Fruit fly (Drosophila melanogaster) whole organism, embryonic: ENCODE measurements around the gene Jupiter.

Source experiments
- B-H1 ChIP-seq: fragments of 200-800 bp; sonication (Bioruptor generic); IDR thresholded peaks from 3 replicates; pipeline ENCODE4 v1.3.6; 2022; ENCODE audit warnings: missing biosample characterization, missing genetic modification characterization
- Blimp-1 ChIP-seq: fragments of 200-800 bp; sonication (Bioruptor generic); optimal IDR thresholded peaks from 3 replicates; lab custom pipeline; 2018; ENCODE audit warnings: missing biosample characterization, missing genetic modification characterization, mild to moderate bottlenecking, moderate library complexity, missing genetic modification reagents
- BtbVII ChIP-seq: fragments of 200-800 bp; sonication (Bioruptor generic); optimal IDR thresholded peaks from 3 replicates; lab custom pipeline; 2017; ENCODE audit warnings: missing biosample characterization, mild to moderate bottlenecking, missing genetic modification characterization
- CG11085 ChIP-seq: fragments of 200-800 bp; sonication (Bioruptor generic); IDR thresholded peaks from 2 replicates; pipeline ENCODE4 v1.3.6; 2022; ENCODE audit warnings: missing biosample characterization, missing genetic modification characterization
- CG12155 ChIP-seq: fragments of 200-800 bp; sonication (Bioruptor generic); optimal IDR thresholded peaks from 3 replicates; lab custom pipeline; 2016; ENCODE audit warnings: missing biosample characterization, missing genetic modification characterization
- CG12391 ChIP-seq: fragments of 200-800 bp; sonication (Bioruptor generic); optimal IDR thresholded peaks from 3 replicates; lab custom pipeline; 2018; ENCODE audit warnings: missing biosample characterization, mild to moderate bottlenecking, missing genetic modification characterization, moderate library complexity
- CG13287 ChIP-seq: fragments of 200-800 bp; sonication (Bioruptor generic); IDR thresholded peaks from 2 replicates; pipeline ENCODE4 v1.3.6; 2022; ENCODE audit warnings: missing biosample characterization, missing genetic modification characterization; ENCODE audit not compliant: partially characterized antibody
- CG13775 ChIP-seq: fragments of 200-800 bp; sonication (Bioruptor generic); optimal IDR thresholded peaks from 3 replicates; lab custom pipeline; 2017; ENCODE audit warnings: missing biosample characterization, mild to moderate bottlenecking, missing genetic modification characterization
- CG14441 ChIP-seq: fragments of 200-800 bp; sonication (Bioruptor generic); IDR thresholded peaks from 2 replicates; pipeline ENCODE4 v1.3.6; 2022; ENCODE audit warnings: missing biosample characterization, missing genetic modification characterization
- CG16815 ChIP-seq: fragments of 200-800 bp; sonication (Bioruptor generic); optimal IDR thresholded peaks from 3 replicates; lab custom pipeline; 2017; ENCODE audit warnings: missing biosample characterization, mild to moderate bottlenecking, missing genetic modification characterization
- CG18619 ChIP-seq: fragments of 200-800 bp; sonication (Bioruptor generic); optimal IDR thresholded peaks from 3 replicates; lab custom pipeline; 2017; ENCODE audit warnings: missing biosample characterization, mild to moderate bottlenecking, missing genetic modification characterization
- CG3281 ChIP-seq: fragments of 200-800 bp; sonication (Bioruptor generic); optimal IDR thresholded peaks from 3 replicates; lab custom pipeline; 2017; ENCODE audit warnings: missing biosample characterization, mild to moderate bottlenecking, missing genetic modification characterization
- CG33213 ChIP-seq: fragments of 200-800 bp; sonication (Bioruptor generic); optimal IDR thresholded peaks from 3 replicates; lab custom pipeline; 2016; ENCODE audit warnings: missing biosample characterization, missing genetic modification characterization
- CG43689 ChIP-seq: fragments of 200-800 bp; sonication (Bioruptor generic); IDR thresholded peaks from 2 replicates; pipeline ENCODE4 v1.3.6; 2022; ENCODE audit warnings: missing biosample characterization, missing genetic modification characterization
- CG4617 ChIP-seq: fragments of 200-800 bp; sonication (Bioruptor generic); optimal IDR thresholded peaks from 3 replicates; lab custom pipeline; 2016; ENCODE audit warnings: missing biosample characterization, missing genetic modification characterization, borderline replicate concordance
- CG6272 ChIP-seq: fragments of 200-800 bp; sonication (Bioruptor generic); IDR thresholded peaks from 2 replicates; pipeline ENCODE4 v1.3.6; 2022; ENCODE audit warnings: missing biosample characterization, missing genetic modification characterization
- CG6854 ChIP-seq: fragments of 200-800 bp; sonication (Bioruptor generic); optimal IDR thresholded peaks from 3 replicates; lab custom pipeline; 2017; ENCODE audit warnings: missing biosample characterization, mild to moderate bottlenecking, missing genetic modification characterization
- CG9215 ChIP-seq: fragments of 200-800 bp; sonication (Bioruptor generic); IDR thresholded peaks from 2 replicates; pipeline ENCODE4 v1.3.6; 2022; ENCODE audit warnings: missing biosample characterization, missing genetic modification characterization
- CG9797 ChIP-seq: fragments of 200-800 bp; sonication (Bioruptor generic); optimal IDR thresholded peaks from 3 replicates; lab custom pipeline; 2018; ENCODE audit warnings: missing biosample characterization, mild to moderate bottlenecking, missing genetic modification characterization
- D19A ChIP-seq: fragments of 200-800 bp; optimal IDR thresholded peaks from 3 replicates; lab custom pipeline; 2019; ENCODE audit warnings: missing biosample characterization, mild to moderate bottlenecking, missing genetic modification characterization, moderate library complexity
- Dad ChIP-seq: fragments of 200-800 bp; sonication (Bioruptor generic); optimal IDR thresholded peaks from 3 replicates; lab custom pipeline; 2016; ENCODE audit warnings: missing biosample characterization, missing genetic modification characterization
- Drgx ChIP-seq: fragments of 200-800 bp; sonication (Bioruptor generic); IDR thresholded peaks from 2 replicates; pipeline ENCODE4 v1.3.6; 2022; ENCODE audit warnings: missing biosample characterization, missing genetic modification characterization
- Hmx ChIP-seq: fragments of 200-800 bp; sonication (Bioruptor generic); optimal IDR thresholded peaks from 2 replicates; lab custom pipeline; 2016; ENCODE audit warnings: missing biosample characterization, missing genetic modification characterization
- Hr78 ChIP-seq, 2 experiments: fragments of 200-800 bp in 1 of 2; fragments of >200 bp in 1 of 2; sonication (Bioruptor generic) in 1 of 2; optimal IDR thresholded peaks; 2 replicates each; lab custom pipeline; 2017 to 2019; ENCODE audit warnings: missing biosample characterization in 2 of 2, missing genetic modification characterization in 2 of 2, mild to moderate bottlenecking in 1 of 2, moderate library complexity in 1 of 2
- Lim3 ChIP-seq: fragments of 200-800 bp; sonication (Bioruptor generic); IDR thresholded peaks from 2 replicates; pipeline ENCODE4 v1.3.6; 2022; ENCODE audit warnings: missing biosample characterization, missing genetic modification characterization
- Xbp1 ChIP-seq: fragments of 200-800 bp; sonication (Bioruptor generic); optimal IDR thresholded peaks from 3 replicates; lab custom pipeline; 2016; ENCODE audit warnings: missing biosample characterization, mild to moderate bottlenecking, missing genetic modification characterization
- cad ChIP-seq: fragments of >200 bp; optimal IDR thresholded peaks from 2 replicates; lab custom pipeline; 2017; ENCODE audit warnings: missing biosample characterization, missing genetic modification characterization
- crc ChIP-seq: fragments of 200-800 bp; sonication (Bioruptor generic); optimal IDR thresholded peaks from 2 replicates; lab custom pipeline; 2016; ENCODE audit warnings: missing biosample characterization, missing genetic modification characterization
- crol ChIP-seq: fragments of 200-800 bp; sonication (Bioruptor generic); IDR thresholded peaks from 2 replicates; pipeline ENCODE4 v1.3.6; 2022; ENCODE audit warnings: missing biosample characterization, missing genetic modification characterization
- crp ChIP-seq, 2 experiments: fragments of 200-800 bp; sonication (Bioruptor generic); optimal IDR thresholded peaks; 2 replicates in 1 of 2; 3 replicates in 1 of 2; lab custom pipeline; 2017; ENCODE audit warnings: missing biosample characterization in 2 of 2, missing genetic modification characterization in 2 of 2, mild to moderate bottlenecking in 1 of 2, moderate library complexity in 1 of 2
- dimm ChIP-seq: fragments of 200-800 bp; sonication (Bioruptor generic); IDR thresholded peaks from 2 replicates; pipeline ENCODE4 v1.3.6; 2022; ENCODE audit warnings: missing biosample characterization, missing genetic modification characterization
- ftz-f1 ChIP-seq: fragments of 200-800 bp; sonication (Bioruptor generic); optimal IDR thresholded peaks from 2 replicates; lab custom pipeline; 2016; ENCODE audit warnings: missing biosample characterization, missing genetic modification characterization
- insv ChIP-seq, 2 experiments: fragments of 200-800 bp; sonication (Bioruptor generic); optimal IDR thresholded peaks; 3 replicates each; lab custom pipeline; 2016 to 2018; ENCODE audit warnings: missing biosample characterization in 2 of 2, missing genetic modification characterization in 2 of 2
- kah ChIP-seq: fragments of 200-800 bp; sonication (Bioruptor generic); optimal IDR thresholded peaks from 2 replicates; lab custom pipeline; 2018; ENCODE audit warnings: missing biosample characterization, mild to moderate bottlenecking, missing genetic modification characterization
- lab ChIP-seq: fragments of 200-800 bp; sonication (Bioruptor generic); optimal IDR thresholded peaks from 3 replicates; lab custom pipeline; 2017; ENCODE audit warnings: missing biosample characterization, missing genetic modification characterization, mild to moderate bottlenecking, moderate library complexity, missing genetic modification reagents
- nau ChIP-seq: fragments of 200-800 bp; sonication (Bioruptor generic); optimal IDR thresholded peaks from 3 replicates; lab custom pipeline; 2017; ENCODE audit warnings: missing biosample characterization, mild to moderate bottlenecking, missing genetic modification characterization, missing genetic modification reagents
- nerfin-2 ChIP-seq: fragments of 200-800 bp; sonication (Bioruptor generic); IDR thresholded peaks from 2 replicates; pipeline ENCODE4 v1.3.6; 2022; ENCODE audit warnings: missing biosample characterization, missing genetic modification characterization; ENCODE audit not compliant: partially characterized antibody
- onecut ChIP-seq: fragments of 200-800 bp; sonication (Bioruptor generic); IDR thresholded peaks from 2 replicates; pipeline ENCODE4 v1.3.6; 2022; ENCODE audit warnings: missing biosample characterization, missing genetic modification characterization
- otp ChIP-seq: fragments of 200-800 bp; sonication (Bioruptor generic); IDR thresholded peaks from 3 replicates; pipeline ENCODE4, ENCODE4 v1.3.6; 2022; ENCODE audit warnings: missing biosample characterization, missing genetic modification characterization
- pan ChIP-seq, 4 experiments: fragments of >200 bp in 3 of 4; fragments of 200-800 bp in 1 of 4; sonication (Bioruptor generic) in 1 of 4; optimal IDR thresholded peaks in 3 of 4; IDR thresholded peaks in 1 of 4; 2 replicates each; pipeline versions ENCODE4 v1.3.6 to Lab custom; 2017 to 2022; ENCODE audit warnings: missing biosample characterization in 2 of 4, missing genetic modification characterization in 2 of 4, mixed read lengths in 1 of 4
- pfk ChIP-seq: fragments of 200-800 bp; sonication (Bioruptor generic); optimal IDR thresholded peaks from 2 replicates; lab custom pipeline; 2018; ENCODE audit warnings: missing biosample characterization, mild to moderate bottlenecking, missing genetic modification characterization, moderate library complexity
- pnt ChIP-seq: fragments of 200-800 bp; sonication (Bioruptor generic); optimal IDR thresholded peaks from 3 replicates; lab custom pipeline; 2016; ENCODE audit warnings: missing biosample characterization, missing genetic modification characterization
- salm ChIP-seq: fragments of 200-800 bp; sonication (Bioruptor generic); optimal IDR thresholded peaks from 2 replicates; lab custom pipeline; 2018; ENCODE audit warnings: missing biosample characterization, mild to moderate bottlenecking, missing genetic modification characterization
- sug ChIP-seq: fragments of 200-800 bp; optimal IDR thresholded peaks from 2 replicates; lab custom pipeline; 2019; ENCODE audit warnings: missing biosample characterization, mild to moderate bottlenecking, missing genetic modification characterization, moderate library complexity
- tap ChIP-seq: fragments of 200-800 bp; optimal IDR thresholded peaks from 3 replicates; lab custom pipeline; 2019; ENCODE audit warnings: missing biosample characterization, mild to moderate bottlenecking, missing genetic modification characterization, moderate library complexity
- tgo ChIP-seq: fragments of 200-800 bp; sonication (Bioruptor generic); IDR thresholded peaks from 3 replicates; pipeline ENCODE4 v1.3.6; 2022; ENCODE audit warnings: missing biosample characterization, missing genetic modification characterization
- tio ChIP-seq: fragments of 200-800 bp; sonication (Bioruptor generic); optimal IDR thresholded peaks from 2 replicates; lab custom pipeline; 2017; ENCODE audit warnings: missing biosample characterization, missing genetic modification characterization, inconsistent platforms
- trem ChIP-seq: fragments of 200-800 bp; optimal IDR thresholded peaks from 3 replicates; lab custom pipeline; 2019; ENCODE audit warnings: missing biosample characterization, mild to moderate bottlenecking, missing genetic modification characterization, moderate library complexity
- twi ChIP-seq: fragments of 200-800 bp; optimal IDR thresholded peaks from 2 replicates; lab custom pipeline; 2019; ENCODE audit warnings: missing biosample characterization, mild to moderate bottlenecking, missing genetic modification characterization, moderate library complexity
- tx ChIP-seq: fragments of 200-800 bp; sonication (Bioruptor generic); optimal IDR thresholded peaks from 2 replicates; lab custom pipeline; 2016; ENCODE audit warnings: missing biosample characterization, missing genetic modification characterization

The Jupiter gene

dm6 chr3R:11628416-11629041 is 8.8 kb upstream of the Jupiter start, which contains the start of gene CG14712 (continued):
- TF ChIP-seq Blimp-1 (GFP tag; lab: Kevin White, UChicago) (no peak), pnt (GFP tag; lab: Kevin White, UChicago) (no peak), CG11085 (GFP tag; lab: Robert Waterston, UW) (no peak), CG14441 (peak; percentile 21; the same call in 1 of the 2 replicates), CG6854 (GFP tag; lab: Kevin White, UChicago) (no peak), crp (GFP tag; optimal IDR thresholded peaks at IDR 0.05; lab: Kevin White, UChicago) (peak in 1 of 2 experiments; percentile 51), tx (no peak), D19A (tag; lab: Kevin White, UChicago) (no peak), CG12155 (GFP tag; lab: Kevin White, UChicago) (no peak), tap (no peak), CG3281 (GFP tag; lab: Kevin White, UChicago) (no peak), CG9797 (GFP tag; lab: Kevin White, UChicago) (peak; percentile 73), CG4617 (GFP tag; lab: Kevin White, UChicago) (peak; percentile 59), twi (tag; lab: Kevin White, UChicago) (no peak), crol (no peak), lab (no peak), pan (optimal IDR thresholded peaks at IDR 0.05; lab: Kevin White, UChicago) (no peak), pan (GFP tag; optimal IDR thresholded peaks at IDR 0.05 in 1 of 2, IDR thresholded peaks at IDR 0.05 in 1 of 2) (no peak), CG43689 (GFP tag; lab: Robert Waterston, UW) (no peak), onecut (GFP tag; lab: Robert Waterston, UW) (no peak), salm (tag; lab: Kevin White, UChicago) (no peak), tio (no peak), CG33213 (peak; percentile 13), Xbp1 (GFP tag; lab: Kevin White, UChicago) (peak; percentile 45), ftz-f1 (GFP tag; lab: Kevin White, UChicago) (peak; percentile 75), nerfin-2 (peak; percentile 48; the same call in 1 of the 2 replicates), sug (tag; lab: Kevin White, UChicago) (peak; percentile 38), pfk (GFP tag; lab: Kevin White, UChicago) (no peak), CG13287 (GFP tag; lab: Robert Waterston, UW) (peak; percentile 78), CG9215 (GFP tag; lab: Robert Waterston, UW) (no peak), CG12391 (tag; lab: Kevin White, UChicago) (peak; percentile 68), B-H1 (GFP tag; lab: Robert Waterston, UW) (no peak), Hmx (no peak), otp (no peak), Hr78 (GFP tag; optimal IDR thresholded peaks at IDR 0.05; lab: Kevin White, UChicago) (no peak), CG16815 (no peak), CG13775 (peak; percentile 11), trem (tag; lab: Kevin White, UChicago) (peak; percentile 89), BtbVII (GFP tag; lab: Kevin White, UChicago) (no peak), tgo (GFP tag; lab: Robert Waterston, UW) (no peak), dimm (no peak), Dad (GFP tag; lab: Kevin White, UChicago) (no peak), insv (GFP tag; optimal IDR thresholded peaks at IDR 0.05; lab: Kevin White, UChicago) (peak in 1 of 2 experiments; percentile 22), cad (GFP tag; lab: Kevin White, UChicago) (no peak), CG6272 (GFP tag; lab: Robert Waterston, UW) (no peak), crc (no peak), Lim3 (GFP tag; lab: Robert Waterston, UW) (no peak), nau (GFP tag; lab: Kevin White, UChicago) (no peak), kah (GFP tag; lab: Kevin White, UChicago) (no peak), CG18619 (GFP tag; lab: Kevin White, UChicago) (no peak), Drgx (GFP tag; lab: Robert Waterston, UW) (no peak)
